Fruit fly (Drosophila melanogaster): ENCODE results near the gene eIF4E1.

DNA sequence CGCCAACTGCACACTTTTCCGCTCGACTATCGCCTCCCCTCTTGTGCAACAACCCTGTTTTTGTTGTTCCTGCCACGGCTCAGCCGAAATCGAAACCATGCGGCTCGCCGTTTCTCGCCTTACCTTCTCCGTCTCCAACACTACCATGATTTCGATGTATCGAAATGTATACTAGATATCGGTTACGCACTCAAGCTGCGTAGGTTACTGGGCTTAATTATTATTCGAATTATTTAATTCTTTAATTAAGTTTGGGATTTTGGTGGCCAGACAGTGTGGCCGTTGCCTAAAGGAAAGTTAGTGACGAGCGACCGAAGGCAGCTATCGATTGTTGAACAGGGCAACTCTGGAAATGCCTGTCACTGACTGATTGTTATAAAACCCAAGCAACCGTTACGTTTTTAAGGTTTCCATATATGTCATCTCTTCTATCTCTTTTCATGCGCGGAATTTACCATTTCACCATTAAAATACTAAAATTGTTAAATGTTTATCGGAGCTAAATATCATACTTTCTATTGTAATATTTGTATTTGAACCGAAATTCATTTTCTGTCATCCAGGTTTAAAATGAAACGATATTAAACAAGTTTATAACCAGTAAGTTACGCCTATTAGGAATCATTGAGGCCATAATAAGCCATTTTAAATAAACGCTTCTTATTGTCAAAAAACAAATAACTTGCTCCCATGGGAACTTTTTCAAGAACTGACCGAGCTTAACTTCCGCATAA is at the start of gene eIF4E1:
- TF ChIP-seq CTCF (optimal IDR thresholded peaks at IDR 0.05) = peak in 1 of 2 experiments; percentile 12
- no peak for TF ChIP-seq CG8478 (optimal IDR thresholded peaks at IDR 0.05)
